Fruit fly (Drosophila melanogaster) whole organism, embryonic: ENCODE data around the gene CG14340.
A peak's percentile ranks its signal among the peaks of the same experiment; 100 is the strongest.

Source experiments
- Awh ChIP-seq: fragments of 200-800 bp; sonication (Bioruptor generic); IDR thresholded peaks from 2 replicates; pipeline ENCODE4, ENCODE4 v1.3.6; 2022; ENCODE audit warnings: missing biosample characterization, missing genetic modification characterization
- CG11723 ChIP-seq: fragments of 200-800 bp; sonication (Bioruptor generic); optimal IDR thresholded peaks from 2 replicates; lab custom pipeline; 2017; ENCODE audit warnings: missing biosample characterization, mild to moderate bottlenecking, missing genetic modification characterization
- CG12104 ChIP-seq: fragments of 200-800 bp; sonication (Bioruptor generic); optimal IDR thresholded peaks from 3 replicates; lab custom pipeline; 2016; ENCODE audit warnings: missing biosample characterization, missing genetic modification characterization
- CG12391 ChIP-seq: fragments of 200-800 bp; sonication (Bioruptor generic); optimal IDR thresholded peaks from 3 replicates; lab custom pipeline; 2018; ENCODE audit warnings: missing biosample characterization, mild to moderate bottlenecking, missing genetic modification characterization, moderate library complexity
- CG13287 ChIP-seq: fragments of 200-800 bp; sonication (Bioruptor generic); IDR thresholded peaks from 2 replicates; pipeline ENCODE4 v1.3.6; 2022; ENCODE audit warnings: missing biosample characterization, missing genetic modification characterization; ENCODE audit not compliant: partially characterized antibody
- CG13424 ChIP-seq: fragments of 200-800 bp; sonication (Bioruptor generic); optimal IDR thresholded peaks from 2 replicates; lab custom pipeline; 2019; ENCODE audit warnings: missing biosample characterization, mild to moderate bottlenecking, missing genetic modification characterization, moderate library complexity
- CG13775 ChIP-seq: fragments of 200-800 bp; sonication (Bioruptor generic); optimal IDR thresholded peaks from 3 replicates; lab custom pipeline; 2017; ENCODE audit warnings: missing biosample characterization, mild to moderate bottlenecking, missing genetic modification characterization
- CG17385 ChIP-seq: fragments of 200-800 bp; sonication (Bioruptor generic); optimal IDR thresholded peaks from 3 replicates; lab custom pipeline; 2018; ENCODE audit warnings: missing biosample characterization, mild to moderate bottlenecking, missing genetic modification characterization
- CG17829 ChIP-seq: fragments of 200-800 bp; optimal IDR thresholded peaks from 2 replicates; lab custom pipeline; 2019; ENCODE audit warnings: missing biosample characterization, mild to moderate bottlenecking, missing genetic modification characterization, moderate library complexity
- CG2120 ChIP-seq: fragments of 200-800 bp; sonication (Bioruptor generic); optimal IDR thresholded peaks from 3 replicates; lab custom pipeline; 2016; ENCODE audit warnings: missing biosample characterization, missing genetic modification characterization
- CG2712 ChIP-seq: fragments of 200-800 bp; optimal IDR thresholded peaks from 3 replicates; lab custom pipeline; 2019; ENCODE audit warnings: missing biosample characterization, mild to moderate bottlenecking, missing genetic modification characterization, moderate library complexity
- CG9817 ChIP-seq: fragments of 200-800 bp; sonication (Bioruptor generic); optimal IDR thresholded peaks from 2 replicates; lab custom pipeline; 2018; ENCODE audit warnings: missing biosample characterization, mild to moderate bottlenecking, missing genetic modification characterization, moderate library complexity
- CoRest ChIP-seq: fragments of 200-800 bp; sonication (Bioruptor generic); optimal IDR thresholded peaks from 3 replicates; lab custom pipeline; 2018; ENCODE audit warnings: missing biosample characterization, mild to moderate bottlenecking, missing genetic modification characterization, moderate library complexity
- Dbx ChIP-seq: fragments of 200-800 bp; sonication (Bioruptor generic); IDR thresholded peaks from 3 replicates; pipeline ENCODE4 v1.3.6; 2022; ENCODE audit warnings: missing biosample characterization, missing genetic modification characterization
- Dek ChIP-seq: fragments of 200-800 bp; sonication (Bioruptor generic); optimal IDR thresholded peaks from 3 replicates; lab custom pipeline; 2019; ENCODE audit warnings: missing biosample characterization, mild to moderate bottlenecking, missing genetic modification characterization, moderate library complexity
- Hr3 ChIP-seq: fragments of 200-800 bp; sonication (Bioruptor generic); optimal IDR thresholded peaks from 3 replicates; lab custom pipeline; 2016; ENCODE audit warnings: missing biosample characterization, missing genetic modification characterization
- Lhr ChIP-seq: fragments of 200-800 bp; sonication (Bioruptor generic); optimal IDR thresholded peaks from 3 replicates; lab custom pipeline; 2017; ENCODE audit warnings: mild to moderate bottlenecking, missing biosample characterization, missing genetic modification reagents, missing genetic modification characterization
- Meics ChIP-seq: fragments of 200-800 bp; sonication (Bioruptor generic); optimal IDR thresholded peaks from 2 replicates; lab custom pipeline; 2017; ENCODE audit warnings: missing biosample characterization, mild to moderate bottlenecking, missing genetic modification characterization
- Opbp ChIP-seq: fragments of 200-800 bp; sonication (Bioruptor generic); IDR thresholded peaks from 3 replicates; pipeline ENCODE4 v1.3.6; 2022; ENCODE audit warnings: missing biosample characterization, missing genetic modification characterization; ENCODE audit not compliant: partially characterized antibody
- PHDP ChIP-seq: fragments of 200-800 bp; sonication (Bioruptor generic); optimal IDR thresholded peaks from 3 replicates; lab custom pipeline; 2018; ENCODE audit warnings: missing biosample characterization, mild to moderate bottlenecking, missing genetic modification characterization, moderate library complexity
- Ptx1 ChIP-seq: fragments of 200-800 bp; sonication (Bioruptor generic); IDR thresholded peaks from 2 replicates; pipeline ENCODE4 v1.3.6; 2022; ENCODE audit warnings: missing biosample characterization, missing genetic modification characterization
- Rfx ChIP-seq: fragments of 200-800 bp; sonication (Bioruptor generic); IDR thresholded peaks from 2 replicates; pipeline ENCODE4 v1.3.6; 2022; ENCODE audit warnings: missing biosample characterization, missing genetic modification characterization
- Side ChIP-seq: fragments of 200-800 bp; sonication (Bioruptor generic); optimal IDR thresholded peaks from 2 replicates; lab custom pipeline; 2016; ENCODE audit warnings: missing biosample characterization, missing genetic modification characterization
- ac ChIP-seq: fragments of 200-800 bp; sonication (Bioruptor generic); optimal IDR thresholded peaks from 3 replicates; lab custom pipeline; 2017; ENCODE audit warnings: missing biosample characterization, mild to moderate bottlenecking, missing genetic modification characterization
- aop ChIP-seq: fragments of 200-800 bp; sonication (Bioruptor generic); IDR thresholded peaks from 2 replicates; pipeline ENCODE4 v1.3.6; 2022; ENCODE audit warnings: missing biosample characterization, missing genetic modification characterization
- bsh ChIP-seq, 2 experiments: fragments of 200-800 bp; sonication (Bioruptor generic); optimal IDR thresholded peaks; 2 replicates each; lab custom pipeline; 2017 to 2018; ENCODE audit warnings: mild to moderate bottlenecking in 2 of 2, missing biosample characterization in 2 of 2, missing genetic modification characterization in 2 of 2, moderate library complexity in 1 of 2
- cg ChIP-seq: fragments of 200-800 bp; sonication (Bioruptor generic); optimal IDR thresholded peaks from 3 replicates; lab custom pipeline; 2019; ENCODE audit warnings: missing biosample characterization, mild to moderate bottlenecking, missing genetic modification characterization, moderate library complexity
- chif ChIP-seq, 2 experiments: fragments of 200-800 bp; sonication (Bioruptor generic); optimal IDR thresholded peaks; 3 replicates each; lab custom pipeline; 2016; ENCODE audit warnings: missing biosample characterization in 2 of 2, missing genetic modification characterization in 2 of 2
- ci ChIP-seq: fragments of 200-800 bp; sonication (Bioruptor generic); IDR thresholded peaks from 3 replicates; pipeline ENCODE4 v1.3.6; 2022; ENCODE audit warnings: missing biosample characterization, missing genetic modification characterization
- fd3F ChIP-seq: fragments of 200-800 bp; sonication (Bioruptor generic); optimal IDR thresholded peaks from 2 replicates; lab custom pipeline; 2018; ENCODE audit warnings: missing biosample characterization, mild to moderate bottlenecking, missing genetic modification characterization, moderate library complexity
- fu2 ChIP-seq: fragments of 200-800 bp; sonication (Bioruptor generic); optimal IDR thresholded peaks from 2 replicates; lab custom pipeline; 2016; ENCODE audit warnings: missing biosample characterization, missing genetic modification characterization
- insv ChIP-seq, 2 experiments: fragments of 200-800 bp; sonication (Bioruptor generic); optimal IDR thresholded peaks; 3 replicates each; lab custom pipeline; 2016 to 2018; ENCODE audit warnings: missing biosample characterization in 2 of 2, missing genetic modification characterization in 2 of 2
- inv ChIP-seq: fragments of 200-800 bp; sonication (Bioruptor generic); IDR thresholded peaks from 2 replicates; pipeline ENCODE4 v1.3.6; 2022; ENCODE audit warnings: missing biosample characterization, missing genetic modification characterization; ENCODE audit not compliant: partially characterized antibody
- klu ChIP-seq: fragments of 200-800 bp; sonication (Bioruptor generic); IDR thresholded peaks from 2 replicates; pipeline ENCODE4 v1.3.6; 2022; ENCODE audit warnings: missing biosample characterization, missing genetic modification characterization
- pan ChIP-seq, 4 experiments: fragments of >200 bp in 3 of 4; fragments of 200-800 bp in 1 of 4; sonication (Bioruptor generic) in 1 of 4; optimal IDR thresholded peaks in 3 of 4; IDR thresholded peaks in 1 of 4; 2 replicates each; pipeline versions ENCODE4 v1.3.6 to Lab custom; 2017 to 2022; ENCODE audit warnings: missing biosample characterization in 2 of 4, missing genetic modification characterization in 2 of 4, mixed read lengths in 1 of 4
- phol ChIP-seq: fragments of 200-800 bp; sonication (Bioruptor generic); optimal IDR thresholded peaks from 3 replicates; lab custom pipeline; 2018; ENCODE audit warnings: missing biosample characterization, mild to moderate bottlenecking, missing genetic modification characterization, moderate library complexity
- prd ChIP-seq, 3 experiments: fragments of >200 bp in 2 of 3; fragments of 200-800 bp in 1 of 3; sonication (Bioruptor generic) in 1 of 3; optimal IDR thresholded peaks in 2 of 3; IDR thresholded peaks in 1 of 3; 2 replicates in 2 of 3; 3 replicates in 1 of 3; pipeline versions ENCODE4 v1.3.6 to Lab custom; 2017 to 2022; ENCODE audit warnings: missing biosample characterization in 1 of 3, missing genetic modification characterization in 1 of 3
- ranshi ChIP-seq: fragments of 200-800 bp; sonication (Bioruptor generic); IDR thresholded peaks from 2 replicates; pipeline ENCODE4 v1.3.6; 2022; ENCODE audit warnings: missing biosample characterization, missing genetic modification characterization
- sisA ChIP-seq: fragments of 200-800 bp; sonication (Bioruptor generic); IDR thresholded peaks from 2 replicates; pipeline ENCODE4 v1.3.6; 2022; ENCODE audit warnings: missing biosample characterization, missing genetic modification characterization
- slp2 ChIP-seq: fragments of 200-800 bp; sonication (Bioruptor generic); optimal IDR thresholded peaks from 2 replicates; lab custom pipeline; 2016; ENCODE audit warnings: missing biosample characterization, missing genetic modification characterization
- sna ChIP-seq: fragments of 200-800 bp; sonication (Bioruptor generic); IDR thresholded peaks from 2 replicates; pipeline ENCODE4 v1.3.6; 2022; ENCODE audit warnings: missing biosample characterization, missing genetic modification characterization; ENCODE audit not compliant: partially characterized antibody
- sr ChIP-seq: fragments of 200-800 bp; sonication (Bioruptor generic); IDR thresholded peaks from 3 replicates; pipeline ENCODE4 v1.3.6; 2022; ENCODE audit warnings: missing biosample characterization, missing genetic modification characterization
- ssp ChIP-seq: fragments of 200-800 bp; sonication (Bioruptor generic); IDR thresholded peaks from 2 replicates; pipeline ENCODE4 v1.3.6; 2022; ENCODE audit warnings: missing biosample characterization, missing genetic modification characterization
- vfl ChIP-seq: fragments of 200-800 bp; sonication (Bioruptor generic); optimal IDR thresholded peaks from 2 replicates; lab custom pipeline; 2016; ENCODE audit warnings: missing biosample characterization, missing genetic modification characterization
- zen ChIP-seq: fragments of 200-800 bp; sonication (Bioruptor generic); optimal IDR thresholded peaks from 3 replicates; lab custom pipeline; 2018; ENCODE audit warnings: missing biosample characterization, mild to moderate bottlenecking, missing genetic modification characterization, moderate library complexity
- zfh1 ChIP-seq: fragments of 200-800 bp; sonication (Bioruptor generic); IDR thresholded peaks from 3 replicates; pipeline ENCODE4 v1.3.6; 2022; ENCODE audit warnings: missing biosample characterization, missing genetic modification characterization

The CG14340 gene

dm6 chr2L:1157679-1158518 is 45.2 kb downstream of the CG14340 start, which contains the start of gene capt (continued):
- TF ChIP-seq CG13775 (GFP tag; lab: Kevin White, UChicago) (peak; percentile 45), aop (0 out of 2 replicates have a peak, but pooled peaks have one; percentile 8), cg (GFP tag; lab: Kevin White, UChicago) (peak; percentile 91), Dbx (GFP tag; lab: Robert Waterston, UW) (peak; percentile 21; the same call in 1 of the 3 replicates), CG17385 (GFP tag; lab: Kevin White, UChicago) (peak; percentile 10), fu2 (GFP tag; lab: Kevin White, UChicago) (peak; percentile 10), CG2712 (tag; lab: Kevin White, UChicago) (peak; percentile 24), Ptx1 (GFP tag; lab: Robert Waterston, UW) (0 out of 2 replicates have a peak, but pooled peaks have one; percentile 29), ssp (GFP tag; lab: Robert Waterston, UW) (peak; percentile 41), Meics (GFP tag; lab: Kevin White, UChicago) (peak; percentile 26), phol (peak; percentile 23), slp2 (GFP tag; lab: Kevin White, UChicago) (peak; percentile 18), fd3F (no peak), sr (GFP tag; lab: Robert Waterston, UW) (peak; percentile 86), CoRest (tag; lab: Kevin White, UChicago) (peak; percentile 56), bsh (GFP tag; optimal IDR thresholded peaks at IDR 0.05; lab: Kevin White, UChicago) (peak in 1 of 2 experiments; percentile 11), ranshi (peak; percentile 20; the same call in 1 of the 2 replicates), klu (GFP tag; lab: Robert Waterston, UW) (no peak), Rfx (peak; percentile 72), Side (GFP tag; lab: Kevin White, UChicago) (no peak), sna (GFP tag; lab: Robert Waterston, UW) (no peak), Opbp (no peak), vfl (GFP tag; lab: Kevin White, UChicago) (no peak), CG11723 (peak; percentile 26), CG12104 (GFP tag; lab: Kevin White, UChicago) (peak; percentile 65), prd (optimal IDR thresholded peaks at IDR 0.05; lab: Kevin White, UChicago) (no peak), prd (GFP tag; IDR thresholded peaks at IDR 0.05; lab: Robert Waterston, UW) (peak; percentile 56; the same call in 2 of the 3 replicates), insv (GFP tag; optimal IDR thresholded peaks at IDR 0.05; lab: Kevin White, UChicago) (peak; percentile 51 to 85), Dek (tag; lab: Kevin White, UChicago) (peak; percentile 26), Hr3 (peak; percentile 41), chif (GFP tag; optimal IDR thresholded peaks at IDR 0.05; lab: Kevin White, UChicago) (peak in 1 of 2 experiments; percentile 38), inv (no peak), CG12391 (tag; lab: Kevin White, UChicago) (peak; percentile 54), CG17829 (peak; percentile 18), CG13287 (peak; percentile 19; the same call in 1 of the 2 replicates), Lhr (GFP tag; lab: Kevin White, UChicago) (peak; percentile 12), ci (GFP tag; lab: Robert Waterston, UW) (peak; percentile 57; the same call in 1 of the 3 replicates), CG9817 (peak; percentile 45), Awh (GFP tag; lab: Robert Waterston, UW) (no peak), zen (tag; lab: Kevin White, UChicago) (peak; percentile 17), ac (GFP tag; lab: Kevin White, UChicago) (peak; percentile 30), CG2120 (GFP tag; lab: Kevin White, UChicago) (peak; percentile 74), PHDP (peak; percentile 35), zfh1 (0 out of 3 replicates have a peak, but pooled peaks have one; percentile 30), CG13424 (peak; percentile 45), pan (optimal IDR thresholded peaks at IDR 0.05; lab: Kevin White, UChicago) (no peak), pan (GFP tag; optimal IDR thresholded peaks at IDR 0.05 in 1 of 2, IDR thresholded peaks at IDR 0.05 in 1 of 2) (peak in 1 of 2 experiments; percentile 42), sisA (peak; percentile 21; the same call in 1 of the 2 replicates)
